Worm (Caenorhabditis elegans): ENCODE data around the gene F14F9.6.

DNA sequence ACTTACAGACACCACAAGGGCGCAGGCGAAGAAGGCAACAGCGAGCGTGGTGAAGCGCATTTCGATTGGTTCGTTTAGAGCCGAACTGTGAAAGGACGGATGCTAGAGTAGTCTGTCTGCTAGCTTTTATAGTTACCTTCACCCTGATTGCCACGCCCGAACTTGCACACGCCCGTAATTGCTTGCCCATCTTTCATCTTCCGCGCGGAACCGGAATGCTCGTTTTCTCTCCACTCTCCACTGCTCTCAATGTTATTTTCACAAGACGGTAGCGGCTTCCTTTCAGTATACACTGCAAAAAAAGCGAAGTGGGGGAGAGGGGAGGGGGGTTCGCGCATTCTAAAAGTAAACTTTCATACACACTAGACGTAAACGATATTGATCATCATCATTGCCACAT is 48.2 kb upstream of the F14F9.6 start, which contains the start of gene abu-8:
- TF ChIP-seq lsy-2 (tag; optimal IDR thresholded peaks at IDR 0.05) (no peak), unc-62 (GFP tag; optimal IDR thresholded peaks at IDR 0.05) (no peak), ces-1 (GFP tag; optimal IDR thresholded peaks at IDR 0.05) (no peak), M03D4.4 (tag; optimal IDR thresholded peaks at IDR 0.05) (no peak)
